Worm (Caenorhabditis elegans): ENCODE measurements around the gene K02D10.1.

Gene K02D10.1

ce11 chrIII:8749487-8749886 lies 19.8 kb upstream of the K02D10.1 start, which contains the start of gene sma-2 (continued):
- TF ChIP-seq athp-1 (tag; optimal IDR thresholded peaks at IDR 0.05), result no peak
- peak; percentile 47 for TF ChIP-seq F23B12.7 (tag; optimal IDR thresholded peaks at IDR 0.05; ENCODE audit: insufficient read depth)
- TF ChIP-seq ztf-18 (tag; optimal IDR thresholded peaks at IDR 0.05), result peak; percentile 30
- no peak for TF ChIP-seq F49E8.2 (tag; optimal IDR thresholded peaks at IDR 0.05; ENCODE audit: insufficient read depth)
- no peak for TF ChIP-seq ekl-4 (GFP tag; IDR thresholded peaks at IDR 0.05)
- peak; percentile 44; the same call in 1 of the 2 replicates for TF ChIP-seq B0336.3 (GFP tag; IDR thresholded peaks at IDR 0.05)

- no peak for TF ChIP-seq unc-62 (GFP tag; optimal IDR thresholded peaks at IDR 0.05)
- no peak for TF ChIP-seq die-1 (tag; optimal IDR thresholded peaks at IDR 0.05)
- TF ChIP-seq hmg-20 (GFP tag; IDR thresholded peaks at IDR 0.05), result no peak
- TF ChIP-seq lsl-1 (GFP tag; optimal IDR thresholded peaks at IDR 0.05), result no peak
- no peak for TF ChIP-seq Y56A3A.18 (GFP tag; IDR thresholded peaks at IDR 0.05)
- TF ChIP-seq C06A6.2 (GFP tag; conservative IDR thresholded peaks at IDR 0.05), result no peak
These were observed 18.7 kb upstream of the K02D10.1 start, which contains the start of gene ugtp-1 for ce11 chrIII:8750606-8751005. Gene ugtp-1, minus strand, starts transcription at chrIII:8750706.

DNA sequence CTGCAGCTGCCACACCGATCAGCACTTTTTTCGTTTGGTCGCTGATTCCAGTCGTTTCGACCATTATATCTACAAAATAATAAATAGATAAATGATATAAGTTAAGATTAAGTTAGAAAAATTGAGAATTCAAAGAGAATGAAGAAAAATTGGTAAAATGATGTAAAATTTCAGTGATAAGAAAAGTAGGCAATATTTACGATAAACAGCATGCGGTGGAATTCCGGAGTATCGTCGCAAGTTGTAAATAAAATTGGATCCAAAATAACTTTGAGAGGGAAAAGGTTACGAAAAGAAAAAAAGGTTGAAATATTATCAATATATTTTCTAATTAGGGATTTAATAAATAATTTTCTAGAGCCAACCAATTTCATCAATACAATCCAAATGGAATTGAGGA lies 14.7 kb upstream of the K02D10.1 start, which contains the start of gene tomm-70:
tomm-70 (minus strand) TSS at position 69 of the 400 bp plus-strand sequence.
- TF ChIP-seq F55B11.4 (tag; optimal IDR thresholded peaks at IDR 0.05; ENCODE audit: borderline replicate concordance, insufficient read depth), result no peak
- TF ChIP-seq lir-1 (GFP tag; conservative IDR thresholded peaks at IDR 0.05), result no peak
- peak; percentile 81 for TF ChIP-seq attf-3 (GFP tag; conservative IDR thresholded peaks at IDR 0.05)
- no peak for TF ChIP-seq nfyb-1 (GFP tag; IDR thresholded peaks at IDR 0.05)
- no peak for TF ChIP-seq let-607 (tag; optimal IDR thresholded peaks at IDR 0.05)

- TF ChIP-seq dox-1 (GFP tag; IDR thresholded peaks at IDR 0.05) (no peak), ZK185.1 (tag; optimal IDR thresholded peaks at IDR 0.05; ENCODE audit: poor library complexity, severe bottlenecking) (no peak), somi-1 (GFP tag; optimal IDR thresholded peaks at IDR 0.05) (no peak), die-1 (tag; optimal IDR thresholded peaks at IDR 0.05) (no peak), Y53G8AR.9 (GFP tag; conservative IDR thresholded peaks at IDR 0.05) (no peak), lin-40 (tag; optimal IDR thresholded peaks at IDR 0.05) (no peak), lin-35 (GFP tag; optimal IDR thresholded peaks at IDR 0.05) (no peak), F10E7.11 (tag; optimal IDR thresholded peaks at IDR 0.05) (no peak), lag-1 (GFP tag; IDR thresholded peaks at IDR 0.05) (no peak), K12H6.12 (tag; optimal IDR thresholded peaks at IDR 0.05) (no peak), hsf-1 (GFP tag; IDR thresholded peaks at IDR 0.05) (no peak), ztf-25 (GFP tag; IDR thresholded peaks at IDR 0.05) (no peak)
These were observed 8.2 kb upstream of the K02D10.1 start, which contains the start of gene aak-1 for ce11 chrIII:8761040-8761654. Gene aak-1, minus strand, starts transcription at chrIII:8761090.

DNA sequence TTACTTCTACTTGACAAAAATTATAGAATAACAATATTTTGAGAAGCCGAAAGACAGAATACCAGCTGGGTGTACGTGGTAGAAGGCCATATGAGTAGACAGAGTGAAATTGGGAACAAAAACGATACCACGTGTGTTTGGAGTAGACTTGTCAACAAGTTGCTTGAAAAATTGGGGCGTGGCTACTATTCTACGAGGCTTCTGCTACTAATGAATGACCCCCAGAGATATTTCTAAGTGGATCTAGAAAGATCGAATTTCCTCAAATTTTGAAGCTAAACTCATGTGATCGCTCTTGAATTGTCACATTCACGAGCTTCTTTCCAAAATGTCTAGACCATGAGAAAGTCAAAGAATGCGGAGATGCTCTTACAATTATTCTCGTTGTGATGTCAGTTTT lies 7.3 kb upstream of the K02D10.1 start:
- TF ChIP-seq Y56A3A.18 (GFP tag; IDR thresholded peaks at IDR 0.05) (no peak), nhr-80 (tag; optimal IDR thresholded peaks at IDR 0.05) (peak; percentile 16), Y53G8AR.9 (GFP tag; conservative IDR thresholded peaks at IDR 0.05) (0 out of 2 replicates have a peak, but pooled peaks have one; percentile 15)

Data from whole organism, young adult.